Worm (Caenorhabditis elegans) whole organism, mixed stage, embryonic: ENCODE results near the gene mmcm-1.

Experiments used
- bed-3 ChIP-seq: fragments of 200-800 bp; sonication (Bioruptor generic); optimal IDR thresholded peaks from 3 replicates; lab custom pipeline; 2018; ENCODE audit warnings: mild to moderate bottlenecking, missing genetic modification characterization, moderate library complexity, missing compliant biosample characterization
- blmp-1 ChIP-seq: fragments of 150-350 bp; optimal IDR thresholded peaks from 2 replicates; lab custom pipeline; 2014; ENCODE audit warnings: missing biosample characterization, missing genetic modification characterization
- ceh-39 ChIP-seq: fragments of 150-350 bp; optimal IDR thresholded peaks from 2 replicates; lab custom pipeline; 2014; ENCODE audit warnings: missing biosample characterization, missing genetic modification characterization
- ceh-83 ChIP-seq: fragments of 200-800 bp; sonication (Bioruptor generic); optimal IDR thresholded peaks from 2 replicates; lab custom pipeline; 2018; ENCODE audit warnings: mild to moderate bottlenecking, missing genetic modification characterization, missing compliant biosample characterization
- ces-1 ChIP-seq: fragments of 150-350 bp; optimal IDR thresholded peaks from 2 replicates; lab custom pipeline; 2014; ENCODE audit warnings: missing biosample characterization, missing genetic modification reagents, missing genetic modification characterization
- cnd-1 ChIP-seq: fragments of 200-800 bp; sonication (Bioruptor generic); optimal IDR thresholded peaks from 2 replicates; lab custom pipeline; 2018; ENCODE audit warnings: mild to moderate bottlenecking, missing genetic modification characterization, missing compliant biosample characterization
- drap-1 ChIP-seq: fragments of 200-800 bp; sonication (Bioruptor generic); optimal IDR thresholded peaks from 3 replicates; lab custom pipeline; 2018; ENCODE audit warnings: mild to moderate bottlenecking, missing genetic modification characterization, missing compliant biosample characterization
- elt-3 ChIP-seq: fragments of 150-350 bp; optimal IDR thresholded peaks from 2 replicates; lab custom pipeline; 2014; ENCODE audit warnings: missing biosample characterization, missing genetic modification characterization
- flh-1 ChIP-seq: fragments of 200-800 bp; sonication (Bioruptor generic); optimal IDR thresholded peaks from 2 replicates; lab custom pipeline; 2018; ENCODE audit warnings: mild to moderate bottlenecking, missing genetic modification characterization, moderate library complexity, missing compliant biosample characterization
- ham-2 ChIP-seq: fragments of 200-800 bp; sonication (Bioruptor generic); optimal IDR thresholded peaks from 2 replicates; lab custom pipeline; 2018; ENCODE audit warnings: mild to moderate bottlenecking, missing genetic modification characterization, missing compliant biosample characterization
- hlh-1 ChIP-seq: fragments of 150-350 bp; optimal IDR thresholded peaks from 2 replicates; lab custom pipeline; 2014; ENCODE audit warnings: missing biosample characterization, missing genetic modification reagents, missing genetic modification characterization
- lin-13 ChIP-seq: fragments of 150-350 bp; optimal IDR thresholded peaks from 2 replicates; lab custom pipeline; 2014; ENCODE audit warnings: missing biosample characterization, missing genetic modification characterization
- lin-32 ChIP-seq: fragments of 200-800 bp; sonication (Bioruptor generic); optimal IDR thresholded peaks from 2 replicates; lab custom pipeline; 2018; ENCODE audit warnings: mild to moderate bottlenecking, missing genetic modification characterization, missing compliant biosample characterization
- lsy-2 ChIP-seq: fragments of 150-350 bp; optimal IDR thresholded peaks from 2 replicates; lab custom pipeline; 2014; ENCODE audit warnings: missing biosample characterization, missing genetic modification characterization
- mab-5 ChIP-seq: fragments of 150-350 bp; optimal IDR thresholded peaks from 2 replicates; lab custom pipeline; 2014; ENCODE audit warnings: missing biosample characterization, missing genetic modification characterization
- mep-1 ChIP-seq: fragments of 150-350 bp; optimal IDR thresholded peaks from 2 replicates; lab custom pipeline; 2017; ENCODE audit warnings: missing biosample characterization, missing genetic modification reagents, missing genetic modification characterization, inconsistent platforms
- mls-2 ChIP-seq: sonication (generic microtip); optimal IDR thresholded peaks from 2 replicates; lab custom pipeline; 2016; ENCODE audit warnings: mild to moderate bottlenecking, missing genetic modification characterization, moderate library complexity, missing compliant biosample characterization
- nhr-12 ChIP-seq: fragments of 150-350 bp; optimal IDR thresholded peaks from 2 replicates; lab custom pipeline; 2014; ENCODE audit warnings: missing biosample characterization, missing genetic modification characterization
- nhr-2 ChIP-seq: fragments of 150-350 bp; optimal IDR thresholded peaks from 2 replicates; lab custom pipeline; 2014; ENCODE audit warnings: missing biosample characterization, missing genetic modification characterization
- nhr-28 ChIP-seq: fragments of 150-350 bp; optimal IDR thresholded peaks from 2 replicates; lab custom pipeline; 2014; ENCODE audit warnings: missing biosample characterization, missing genetic modification characterization
- nhr-76 ChIP-seq: sonication (generic microtip); optimal IDR thresholded peaks from 2 replicates; lab custom pipeline; 2017; ENCODE audit warnings: missing biosample characterization, missing genetic modification characterization
- sem-2 ChIP-seq: fragments of 200-800 bp; sonication (Bioruptor generic); optimal IDR thresholded peaks from 2 replicates; lab custom pipeline; 2018; ENCODE audit warnings: mild to moderate bottlenecking, missing genetic modification characterization, missing compliant biosample characterization
- snpc-4 ChIP-seq: fragments of 150-350 bp; optimal IDR thresholded peaks from 2 replicates; lab custom pipeline; 2014; ENCODE audit warnings: missing biosample characterization, missing genetic modification characterization
- sptf-1 ChIP-seq: sonication (generic microtip); optimal IDR thresholded peaks from 2 replicates; lab custom pipeline; 2017; ENCODE audit warnings: mild to moderate bottlenecking, missing genetic modification characterization, moderate library complexity, missing compliant biosample characterization
- unc-120 ChIP-seq: sonication (generic microtip); optimal IDR thresholded peaks from 2 replicates; lab custom pipeline; 2017; ENCODE audit warnings: missing genetic modification characterization, missing compliant biosample characterization; ENCODE audit not compliant: poor library complexity, severe bottlenecking
- unc-39 ChIP-seq: fragments of 150-350 bp; optimal IDR thresholded peaks from 2 replicates; lab custom pipeline; 2014; ENCODE audit warnings: missing biosample characterization, missing genetic modification characterization
- unc-62 ChIP-seq: fragments of 150-350 bp; optimal IDR thresholded peaks from 2 replicates; lab custom pipeline; 2014; ENCODE audit warnings: missing biosample characterization, missing genetic modification reagents, missing genetic modification characterization
- zip-8 ChIP-seq: fragments of 150-350 bp; optimal IDR thresholded peaks from 2 replicates; lab custom pipeline; 2014; ENCODE audit warnings: missing biosample characterization, missing genetic modification characterization
- ztf-11 ChIP-seq: fragments of 150-350 bp; optimal IDR thresholded peaks from 2 replicates; lab custom pipeline; 2014; ENCODE audit warnings: missing biosample characterization, missing genetic modification characterization

Gene mmcm-1

DNA sequence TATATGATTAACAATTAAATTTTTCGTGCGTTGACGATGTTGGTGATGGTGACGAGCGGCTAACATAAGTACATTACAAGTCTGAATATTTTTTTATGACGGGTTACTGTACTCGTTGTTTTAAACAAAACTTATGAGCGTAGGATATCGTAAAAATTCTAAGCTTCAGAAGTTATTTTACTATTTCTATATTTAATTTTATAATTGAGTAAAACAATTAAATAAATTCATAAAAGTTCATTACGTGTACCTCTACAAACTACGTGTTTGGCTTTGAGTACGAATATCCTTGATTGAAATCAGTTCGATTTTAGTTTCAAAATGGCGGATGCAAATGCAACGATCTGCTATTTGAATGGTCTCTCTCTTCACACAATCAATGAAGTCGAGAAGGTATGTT is 20.6 kb upstream of the mmcm-1 start, which contains the start of gene F37A8.1:
Gene F37A8.1 (plus strand): TSS at position 301 of the 400 bp plus-strand sequence.
- TF ChIP-seq flh-1 (GFP tag; lab: Kevin White, UChicago), result no peak
- no peak for TF ChIP-seq lin-13 (tag; lab: Kevin White, UChicago)
- TF ChIP-seq lsy-2, result no peak
- no peak for TF ChIP-seq ham-2 (GFP tag; lab: Kevin White, UChicago)
- TF ChIP-seq nhr-2 (tag; lab: Kevin White, UChicago), result no peak
- no peak for TF ChIP-seq mep-1 (tag; lab: Kevin White, UChicago)
- no peak for TF ChIP-seq unc-62 (GFP tag; lab: Kevin White, UChicago)
- no peak for TF ChIP-seq snpc-4 (tag; lab: Kevin White, UChicago)
- TF ChIP-seq cnd-1 (tag; lab: Kevin White, UChicago), result no peak
- no peak for TF ChIP-seq unc-120 (tag; lab: Kevin White, UChicago)
- no peak for TF ChIP-seq hlh-1 (tag; lab: Kevin White, UChicago)

DNA sequence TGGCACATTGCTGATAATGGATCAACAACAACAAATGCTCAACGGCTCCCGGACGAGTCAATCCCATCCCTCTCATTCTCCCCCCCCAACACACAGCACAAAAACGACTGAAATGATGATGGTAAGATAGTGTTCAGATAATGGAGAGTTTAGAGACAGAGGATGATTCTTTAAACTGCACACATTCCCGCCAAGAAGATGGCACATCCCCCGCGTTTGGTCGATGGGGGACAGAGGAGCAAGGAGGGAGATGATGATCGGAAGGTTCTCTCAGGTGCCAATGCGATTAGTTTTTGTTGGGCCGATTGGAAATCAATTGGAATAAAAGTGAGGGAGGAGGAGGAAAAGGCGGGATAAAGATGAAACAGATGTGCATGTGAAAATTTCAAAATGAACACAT is 20.0 kb upstream of the mmcm-1 start:
- TF ChIP-seq zip-8 (tag; lab: Kevin White, UChicago), result no peak
- TF ChIP-seq unc-39 (tag; lab: Kevin White, UChicago), result no peak
- TF ChIP-seq unc-62 (GFP tag; lab: Kevin White, UChicago), result peak; percentile 48
- TF ChIP-seq lin-32 (GFP tag; lab: Kevin White, UChicago), result no peak
- no peak for TF ChIP-seq drap-1 (GFP tag; lab: Kevin White, UChicago)
- peak; percentile 49 for TF ChIP-seq hlh-1 (tag; lab: Kevin White, UChicago)
- no peak for TF ChIP-seq snpc-4 (tag; lab: Kevin White, UChicago)
- TF ChIP-seq ces-1, result no peak
- TF ChIP-seq nhr-2 (tag; lab: Kevin White, UChicago), result no peak
- TF ChIP-seq mls-2 (tag; lab: Kevin White, UChicago), result no peak
- no peak for TF ChIP-seq bed-3 (GFP tag; lab: Kevin White, UChicago)
- TF ChIP-seq mab-5, result no peak
- TF ChIP-seq cnd-1 (tag; lab: Kevin White, UChicago), result no peak
- peak; percentile 93 for TF ChIP-seq unc-120 (tag; lab: Kevin White, UChicago)

DNA sequence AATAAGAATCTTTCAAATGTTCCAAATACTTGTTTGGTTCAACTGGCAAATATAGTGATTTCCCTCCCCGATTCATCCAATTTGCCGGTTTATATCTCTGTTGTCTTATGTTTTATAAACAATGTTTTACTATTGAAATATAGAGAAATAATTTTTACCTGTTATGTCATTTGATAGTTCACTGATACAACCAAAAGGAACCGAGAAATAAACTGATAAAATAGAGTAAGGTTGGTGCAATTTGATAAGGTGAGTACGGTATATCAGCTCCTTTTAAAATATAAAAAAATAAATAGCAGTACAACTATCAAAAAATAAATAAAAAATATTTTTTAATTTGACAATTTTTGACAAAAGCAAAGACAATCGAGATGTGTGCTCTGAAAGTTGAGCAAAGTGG is 19.3 kb upstream of the mmcm-1 start:
- TF ChIP-seq elt-3 (no peak), ces-1 (no peak), unc-39 (tag; lab: Kevin White, UChicago) (no peak), nhr-28 (no peak), ceh-83 (GFP tag; lab: Kevin White, UChicago) (no peak), lsy-2 (no peak), unc-120 (tag; lab: Kevin White, UChicago) (no peak), unc-62 (GFP tag; lab: Kevin White, UChicago) (no peak), cnd-1 (tag; lab: Kevin White, UChicago) (no peak), mab-5 (no peak), nhr-2 (tag; lab: Kevin White, UChicago) (no peak), mep-1 (tag; lab: Kevin White, UChicago) (no peak), nhr-76 (tag; lab: Kevin White, UChicago) (no peak), ham-2 (GFP tag; lab: Kevin White, UChicago) (no peak), snpc-4 (tag; lab: Kevin White, UChicago) (no peak), flh-1 (GFP tag; lab: Kevin White, UChicago) (no peak), drap-1 (GFP tag; lab: Kevin White, UChicago) (no peak), sptf-1 (tag; lab: Kevin White, UChicago) (no peak), nhr-12 (no peak)

DNA sequence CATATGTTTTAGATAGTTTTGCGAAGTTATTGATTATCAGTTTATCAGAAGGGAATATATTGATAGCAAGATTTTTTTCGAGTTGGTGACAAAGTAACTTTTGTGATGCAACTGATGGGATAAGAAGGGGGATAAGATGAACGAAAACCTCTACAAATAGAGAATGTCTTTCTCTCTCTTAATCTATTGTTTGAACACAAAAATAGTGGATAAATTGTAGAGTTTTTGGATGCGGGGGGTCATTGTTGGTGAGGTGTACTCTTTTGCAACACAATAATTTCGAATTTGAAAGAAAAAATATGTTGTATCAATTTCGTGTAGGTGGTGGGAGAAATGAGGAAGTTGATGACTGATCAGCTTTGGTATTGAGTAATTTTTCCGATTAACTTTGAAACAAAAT is 18.6 kb upstream of the mmcm-1 start, which contains the start of gene ZK1058.9:
Gene ZK1058.9 (minus strand): TSS at position 101 of the 400 bp plus-strand sequence.
- TF ChIP-seq cnd-1 (tag; lab: Kevin White, UChicago), result no peak
- TF ChIP-seq drap-1 (GFP tag; lab: Kevin White, UChicago), result no peak
- no peak for TF ChIP-seq zip-8 (tag; lab: Kevin White, UChicago)
- TF ChIP-seq unc-62 (GFP tag; lab: Kevin White, UChicago), result no peak
- TF ChIP-seq nhr-2 (tag; lab: Kevin White, UChicago), result no peak
- no peak for TF ChIP-seq ztf-11
- no peak for TF ChIP-seq bed-3 (GFP tag; lab: Kevin White, UChicago)
- TF ChIP-seq blmp-1 (tag; lab: Kevin White, UChicago), result no peak
- no peak for TF ChIP-seq flh-1 (GFP tag; lab: Kevin White, UChicago)
- TF ChIP-seq lin-32 (GFP tag; lab: Kevin White, UChicago), result no peak
- no peak for TF ChIP-seq elt-3
- no peak for TF ChIP-seq nhr-12
- TF ChIP-seq ham-2 (GFP tag; lab: Kevin White, UChicago), result no peak
- TF ChIP-seq unc-120 (tag; lab: Kevin White, UChicago), result no peak
- no peak for TF ChIP-seq sem-2 (GFP tag; lab: Kevin White, UChicago)
- no peak for TF ChIP-seq lsy-2
- no peak for TF ChIP-seq ceh-39
